Fruit fly (Drosophila melanogaster) whole organism, adult: ENCODE data around the gene dlt.

ENCODE experiments used
- CG1620 ChIP-seq: fragments of 200-800 bp; sonication (Bioruptor generic); optimal IDR thresholded peaks from 2 replicates; lab custom pipeline; 2016; ENCODE audit warnings: missing biosample characterization, missing genetic modification characterization
- CG33017 ChIP-seq: fragments of 200-800 bp; sonication (Bioruptor generic); optimal IDR thresholded peaks from 2 replicates; lab custom pipeline; 2018; ENCODE audit warnings: missing biosample characterization, mild to moderate bottlenecking, missing genetic modification characterization, moderate library complexity
- CG7045 ChIP-seq: fragments of 200-800 bp; sonication (Bioruptor generic); optimal IDR thresholded peaks from 2 replicates; lab custom pipeline; 2017; ENCODE audit warnings: missing biosample characterization, mild to moderate bottlenecking, missing genetic modification characterization
- cic ChIP-seq: fragments of 200-800 bp; sonication (Bioruptor generic); optimal IDR thresholded peaks from 2 replicates; lab custom pipeline; 2017; ENCODE audit warnings: missing biosample characterization, mild to moderate bottlenecking, missing genetic modification characterization, moderate library complexity
- kay ChIP-seq: fragments of 200-800 bp; sonication (Bioruptor generic); peaks from one replicate; lab custom pipeline; 2016; ENCODE audit warnings: missing biosample characterization, missing genetic modification characterization, borderline replicate concordance
- toe ChIP-seq: fragments of 200-800 bp; sonication (Bioruptor generic); optimal IDR thresholded peaks from 2 replicates; lab custom pipeline; 2016; ENCODE audit warnings: missing biosample characterization, missing genetic modification characterization

DNA sequence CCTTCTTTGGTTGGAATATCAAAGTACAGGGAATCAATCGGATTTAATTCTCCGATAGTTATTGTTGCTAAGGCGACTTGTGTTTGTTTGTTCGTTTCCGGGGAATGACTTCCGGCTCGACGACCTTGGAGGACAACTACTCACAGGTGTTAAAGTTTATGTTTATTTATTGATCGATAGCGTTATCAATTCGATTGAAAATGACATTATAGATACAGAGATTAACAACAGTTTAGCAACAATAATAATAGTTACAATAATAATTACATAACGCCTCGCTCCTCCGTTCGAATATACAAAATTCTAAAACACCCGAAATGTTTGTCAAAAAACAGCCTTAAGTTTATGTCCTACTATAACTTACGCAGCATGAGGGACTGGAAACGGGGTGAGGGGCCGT, 23.5 kb downstream of the dlt start, which contains the start of gene Dhc62B:
- TF ChIP-seq toe (GFP tag; lab: Kevin White, UChicago) (no peak), CG33017 (tag; lab: Kevin White, UChicago) (no peak), cic (GFP tag; lab: Kevin White, UChicago) (no peak), kay (GFP tag; lab: Kevin White, UChicago) (no peak), CG1620 (GFP tag; lab: Kevin White, UChicago) (no peak), CG7045 (no peak)
